Worm (Caenorhabditis elegans) whole organism, L4 larva: ENCODE measurements around the gene ZK816.3.

Experiments used
- Y48G9A.11 ChIP-seq: fragments of 200-800 bp; sonication (Bioruptor generic); IDR thresholded peaks from 2 replicates; pipeline ENCODE4 v1.3.6; 2022; ENCODE audit warnings: missing genetic modification reagents, missing genetic modification characterization, missing compliant biosample characterization
- Y5F2A.4 ChIP-seq: fragments of 200-800 bp; sonication (Bioruptor generic); optimal IDR thresholded peaks from 2 replicates; lab custom pipeline; 2018; ENCODE audit warnings: mild to moderate bottlenecking, missing genetic modification characterization, missing compliant biosample characterization
- Y75B8A.6 ChIP-seq: fragments of 200-800 bp; sonication (Bioruptor generic); IDR thresholded peaks from 2 replicates; pipeline ENCODE4 v1.3.6; 2022; ENCODE audit warnings: missing genetic modification reagents, missing genetic modification characterization, missing compliant biosample characterization
- ZK337.2 ChIP-seq: fragments of 200-800 bp; sonication (Bioruptor generic); IDR thresholded peaks from 2 replicates; pipeline ENCODE4 v1.3.6; 2022; ENCODE audit warnings: missing genetic modification reagents, missing genetic modification characterization, missing compliant biosample characterization
- aha-1 ChIP-seq: fragments of 150-350 bp; peaks from one replicate; lab custom pipeline; 2014; ENCODE audit warnings: missing biosample characterization, missing genetic modification characterization
- ama-1 ChIP-seq: fragments of 150-350 bp; optimal IDR thresholded peaks from 2 replicates; lab custom pipeline; 2014; ENCODE audit warnings: inconsistent platforms, mixed read lengths
- arid-1 ChIP-seq: fragments of 200-800 bp; sonication (Bioruptor generic); conservative IDR thresholded peaks from 2 replicates; pipeline ENCODE4 v1.3.6; 2022; ENCODE audit warnings: missing genetic modification reagents, missing genetic modification characterization, missing compliant biosample characterization
- ceh-82 ChIP-seq: sonication (generic microtip); optimal IDR thresholded peaks from 2 replicates; lab custom pipeline; 2017; ENCODE audit warnings: missing biosample characterization, missing genetic modification characterization
- ces-1 ChIP-seq: fragments of 150-350 bp; sonication (generic microtip); optimal IDR thresholded peaks from 4 replicates; lab custom pipeline; 2014; ENCODE audit warnings: missing biosample characterization, missing genetic modification reagents, missing genetic modification characterization
- daf-12 ChIP-seq: fragments of 150-350 bp; optimal IDR thresholded peaks from 2 replicates; lab custom pipeline; 2014; ENCODE audit warnings: missing biosample characterization, missing genetic modification reagents, missing genetic modification characterization
- daf-19 ChIP-seq: fragments of 200-800 bp; sonication (Bioruptor generic); conservative IDR thresholded peaks from 2 replicates; pipeline ENCODE4 v1.3.6; 2022; ENCODE audit warnings: missing genetic modification characterization, missing compliant biosample characterization
- hlh-11 ChIP-seq: fragments of 200-800 bp; sonication (Bioruptor generic); optimal IDR thresholded peaks from 2 replicates; lab custom pipeline; 2018; ENCODE audit warnings: mild to moderate bottlenecking, missing genetic modification characterization, missing compliant biosample characterization
- hmg-1.1 ChIP-seq: fragments of 200-800 bp; sonication (Bioruptor generic); IDR thresholded peaks from 2 replicates; pipeline ENCODE4 v1.3.6; 2022; ENCODE audit warnings: missing genetic modification reagents, missing genetic modification characterization, missing compliant biosample characterization
- jun-1 ChIP-seq: fragments of 150-350 bp; optimal IDR thresholded peaks from 2 replicates; lab custom pipeline; 2014; ENCODE audit warnings: missing biosample characterization, missing genetic modification reagents, missing genetic modification characterization
- lim-7 ChIP-seq: fragments of 200-800 bp; sonication (Bioruptor generic); IDR thresholded peaks from 2 replicates; pipeline ENCODE4 v1.3.6; 2022; ENCODE audit warnings: missing genetic modification characterization, missing compliant biosample characterization
- lin-15B ChIP-seq: fragments of 150-350 bp; sonication (generic microtip); optimal IDR thresholded peaks from 3 replicates; lab custom pipeline; 2014; ENCODE audit warnings: missing biosample characterization, missing genetic modification characterization
- lin-29 ChIP-seq: fragments of 200-800 bp; sonication (Bioruptor generic); IDR thresholded peaks from 2 replicates; pipeline ENCODE4 v1.3.6; 2022; ENCODE audit warnings: missing genetic modification reagents, missing genetic modification characterization, missing compliant biosample characterization
- lin-38 ChIP-seq: fragments of 200-800 bp; sonication (Bioruptor generic); IDR thresholded peaks from 2 replicates; pipeline ENCODE4 v1.3.6; 2022; ENCODE audit warnings: missing genetic modification reagents, missing genetic modification characterization, missing compliant biosample characterization
- madf-5 ChIP-seq, 2 experiments: fragments of 200-800 bp; sonication (Bioruptor generic); IDR thresholded peaks; 2 replicates each; pipeline ENCODE4 v1.3.6; 2022; ENCODE audit warnings: missing compliant biosample characterization in 2 of 2, missing genetic modification characterization in 2 of 2
- madf-9 ChIP-seq: fragments of 200-800 bp; sonication (Bioruptor generic); conservative IDR thresholded peaks from 2 replicates; pipeline ENCODE4 v1.3.6; 2022; ENCODE audit warnings: missing genetic modification reagents, missing genetic modification characterization, missing compliant biosample characterization
- mdl-1 ChIP-seq, 2 experiments: fragments of 150-350 bp in 1 of 2; sonication (generic microtip) in 1 of 2; optimal IDR thresholded peaks; 2 replicates each; lab custom pipeline; 2014 to 2017; ENCODE audit warnings: missing biosample characterization in 2 of 2, missing genetic modification characterization in 2 of 2
- mes-2 ChIP-seq: sonication (generic microtip); optimal IDR thresholded peaks from 2 replicates; lab custom pipeline; 2016; ENCODE audit warnings: missing genotype, mild to moderate bottlenecking, missing genetic modification characterization, missing compliant biosample characterization; ENCODE audit not compliant: poor library complexity, severe bottlenecking
- mxl-2 ChIP-seq: fragments of 200-800 bp; sonication (Bioruptor generic); conservative IDR thresholded peaks from 2 replicates; pipeline ENCODE4 v1.3.6; 2022; ENCODE audit warnings: missing genetic modification reagents, missing genetic modification characterization, missing compliant biosample characterization
- nhr-10 ChIP-seq: fragments of 150-350 bp; optimal IDR thresholded peaks from 2 replicates; lab custom pipeline; 2014; ENCODE audit warnings: missing biosample characterization, missing genetic modification characterization
- nhr-237 ChIP-seq: sonication (generic microtip); optimal IDR thresholded peaks from 2 replicates; lab custom pipeline; 2017; ENCODE audit warnings: missing biosample characterization, missing genetic modification characterization
- nhr-25 ChIP-seq: sonication (generic microtip); optimal IDR thresholded peaks from 2 replicates; lab custom pipeline; 2017; ENCODE audit warnings: missing genetic modification characterization, mild to moderate bottlenecking, missing compliant biosample characterization, antibody characterized with exemption, moderate library complexity, borderline replicate concordance; ENCODE audit not compliant: insufficient read depth
- php-3 ChIP-seq: fragments of 200-800 bp; sonication (Bioruptor generic); IDR thresholded peaks from 2 replicates; pipeline ENCODE4 v1.3.6; 2022; ENCODE audit warnings: missing genetic modification reagents, missing genetic modification characterization, missing compliant biosample characterization
- rbr-2 ChIP-seq: sonication (generic microtip); optimal IDR thresholded peaks from 2 replicates; lab custom pipeline; 2016; ENCODE audit warnings: missing genotype, missing genetic modification characterization, missing compliant biosample characterization
- set-16 ChIP-seq: fragments of 200-800 bp; sonication (Bioruptor generic); IDR thresholded peaks from 2 replicates; pipeline ENCODE4 v1.3.6; 2022; ENCODE audit warnings: missing genetic modification reagents, missing genetic modification characterization, missing compliant biosample characterization
- skn-1 ChIP-seq: fragments of 150-350 bp; optimal IDR thresholded peaks from 2 replicates; lab custom pipeline; 2014; ENCODE audit warnings: missing biosample characterization, missing genetic modification characterization
- snpc-4 ChIP-seq: fragments of 150-350 bp; optimal IDR thresholded peaks from 2 replicates; lab custom pipeline; 2014; ENCODE audit warnings: missing biosample characterization, missing genetic modification characterization
- spr-1 ChIP-seq: sonication (generic microtip); optimal IDR thresholded peaks from 2 replicates; lab custom pipeline; 2016; ENCODE audit warnings: mild to moderate bottlenecking, missing genetic modification characterization, missing compliant biosample characterization
- unc-39 ChIP-seq: sonication (generic microtip); optimal IDR thresholded peaks from 2 replicates; lab custom pipeline; 2017; ENCODE audit warnings: missing biosample characterization, missing genetic modification characterization
- unc-62 ChIP-seq, 3 experiments: fragments of 150-350 bp in 1 of 3; sonication (generic microtip); optimal IDR thresholded peaks in 2 of 3; peaks in 1 of 3; 1 replicate in 1 of 3; 2 replicates in 2 of 3; lab custom pipeline; 2014 to 2017; ENCODE audit warnings: missing biosample characterization in 3 of 3, missing genetic modification characterization in 3 of 3, missing genetic modification reagents in 3 of 3, missing genotype in 1 of 3
- ztf-7 ChIP-seq: fragments of 150-350 bp; optimal IDR thresholded peaks from 2 replicates; lab custom pipeline; 2014; ENCODE audit warnings: missing biosample characterization, missing genetic modification characterization

ZK816.3 gene

DNA sequence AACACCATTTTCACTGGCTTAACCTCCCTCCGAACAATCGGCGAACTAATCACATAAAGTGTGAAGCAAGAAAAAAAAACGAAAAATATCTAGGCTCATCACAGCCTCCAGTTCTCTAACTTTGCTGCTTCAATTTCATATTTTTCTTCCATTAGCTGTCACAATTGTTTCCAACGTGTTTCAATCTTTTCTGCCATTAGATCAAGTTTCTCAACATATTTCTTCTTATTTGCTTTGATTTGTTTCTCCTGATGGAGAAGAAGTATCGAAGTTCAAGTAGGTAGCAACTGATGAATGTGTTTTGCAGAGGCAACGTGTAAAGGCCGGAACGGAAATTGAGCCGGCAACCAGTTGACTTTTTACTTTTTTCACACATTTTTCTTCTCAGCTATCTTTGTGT, 32.0 kb downstream of the ZK816.3 start, which contains the start of gene ZK563.7:
Gene ZK563.7, plus strand, starts transcription at position 301 of the 400 bp plus-strand sequence.
- TF ChIP-seq mdl-1 (tag; optimal IDR thresholded peaks at IDR 0.05; lab: Kevin White, UChicago) (no peak), unc-39 (tag; lab: Kevin White, UChicago) (no peak), ztf-7 (tag; lab: Kevin White, UChicago) (no peak), lim-7 (GFP tag; lab: Robert Waterston, UW) (no peak), ama-1 (lab: Kevin White, UChicago) (no peak), Y75B8A.6 (GFP tag; lab: Robert Waterston, UW) (no peak), Y48G9A.11 (GFP tag; lab: Robert Waterston, UW) (no peak), spr-1 (tag; lab: Kevin White, UChicago) (no peak), nhr-10 (tag; lab: Kevin White, UChicago) (no peak), madf-5 (GFP tag; IDR thresholded peaks at IDR 0.05; lab: Robert Waterston, UW) (no peak), daf-12 (no peak), snpc-4 (tag; lab: Kevin White, UChicago) (no peak), unc-62 (GFP tag; optimal IDR thresholded peaks at IDR 0.05 in 1 of 2; lab: Kevin White, UChicago) (no peak), unc-62 (tag; optimal IDR thresholded peaks at IDR 0.05; lab: Kevin White, UChicago) (no peak), nhr-25 (tag; lab: Kevin White, UChicago) (no peak), lin-38 (GFP tag; lab: Robert Waterston, UW) (no peak), jun-1 (tag; lab: Kevin White, UChicago) (no peak), php-3 (GFP tag; lab: Robert Waterston, UW) (no peak), skn-1 (tag; lab: Kevin White, UChicago) (no peak), hmg-1.1 (GFP tag; lab: Robert Waterston, UW) (no peak), arid-1 (no peak)

DNA sequence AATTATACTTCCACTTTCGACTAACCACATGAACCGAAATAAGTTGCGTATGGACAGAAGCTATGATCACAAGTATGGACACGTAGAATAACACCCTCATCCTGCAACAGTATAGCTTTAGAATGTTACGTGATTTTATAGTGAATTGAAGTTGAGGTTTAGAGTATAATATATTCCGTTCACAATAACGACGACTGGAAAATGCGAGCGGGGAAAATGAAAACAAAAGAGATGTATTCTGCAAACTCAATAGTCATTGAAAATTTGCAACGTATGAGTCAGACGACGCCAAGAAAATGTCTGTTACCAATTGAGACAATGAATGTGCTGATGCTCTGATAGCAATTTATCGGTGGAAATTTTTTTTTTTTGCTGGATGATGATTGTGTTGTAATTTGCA, 37.2 kb downstream of the ZK816.3 start, which contains the start of gene acp-1:
Gene acp-1, minus strand, starts transcription at position 101 of the 400 bp plus-strand sequence.
- TF ChIP-seq daf-19 (GFP tag; lab: Robert Waterston, UW): no peak
- TF ChIP-seq madf-9: no peak
- no peak for TF ChIP-seq hlh-11 (tag; lab: Kevin White, UChicago)
- peak in 1 of 2 experiments; percentile 43 for TF ChIP-seq unc-62 (GFP tag; optimal IDR thresholded peaks at IDR 0.05 in 1 of 2; lab: Kevin White, UChicago)
- TF ChIP-seq unc-62 (tag; optimal IDR thresholded peaks at IDR 0.05; lab: Kevin White, UChicago): no peak
- no peak for TF ChIP-seq jun-1 (tag; lab: Kevin White, UChicago)
- no peak for TF ChIP-seq ceh-82 (tag; lab: Kevin White, UChicago)
- TF ChIP-seq lin-29: no peak
- TF ChIP-seq, all 104 proteins: peak for 1

DNA sequence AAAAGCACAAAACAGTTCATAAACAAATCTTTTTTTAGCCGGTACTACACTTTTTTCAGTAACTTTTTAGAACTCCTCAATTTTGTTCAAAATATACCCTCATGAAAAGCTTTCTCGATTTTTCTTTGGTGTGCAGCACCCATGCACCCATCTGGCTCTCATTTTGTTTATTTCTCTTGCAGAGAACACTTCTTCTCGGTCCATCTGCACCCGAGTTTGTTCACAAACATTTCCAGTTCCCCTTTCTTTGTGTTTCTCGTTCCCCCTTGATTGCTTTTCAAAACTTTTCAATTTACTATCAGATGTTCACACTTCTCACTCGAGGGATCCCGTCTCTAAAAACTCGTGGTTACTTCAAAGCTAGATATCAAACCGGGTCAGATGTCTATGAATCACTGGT, 45.4 kb downstream of the ZK816.3 start, which contains the start of gene slcf-2:
Gene slcf-2, plus strand, starts transcription at position 301 of the 400 bp plus-strand sequence.
- TF ChIP-seq mes-2 (no peak), Y5F2A.4 (GFP tag; lab: Kevin White, UChicago) (no peak), rbr-2 (tag; lab: Kevin White, UChicago) (no peak), ces-1 (GFP tag; lab: Kevin White, UChicago) (no peak), lim-7 (GFP tag; lab: Robert Waterston, UW) (no peak), ZK337.2 (no peak), nhr-237 (tag; lab: Kevin White, UChicago) (no peak), set-16 (GFP tag; lab: Robert Waterston, UW) (no peak), mxl-2 (GFP tag; lab: Robert Waterston, UW) (no peak), lin-15B (tag; lab: Kevin White, UChicago) (no peak)

DNA sequence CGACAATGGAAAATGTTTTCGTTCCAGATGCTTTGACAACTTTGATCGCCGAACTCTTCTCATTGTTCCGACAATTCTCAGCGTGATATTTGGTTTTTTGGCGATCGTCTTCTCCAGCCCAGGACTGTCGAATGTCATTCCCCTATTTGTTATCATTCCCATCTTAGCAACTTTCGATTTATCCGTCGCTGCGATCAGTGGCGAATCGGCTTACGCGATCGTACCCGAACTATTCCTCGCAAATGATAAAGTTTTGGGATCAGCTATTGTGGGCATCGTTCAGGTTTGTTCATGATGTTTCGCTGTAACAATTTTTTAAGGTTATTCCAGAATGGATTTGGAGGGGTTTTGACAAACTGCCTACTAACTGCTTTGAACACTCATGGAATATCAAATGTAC, 48.5 kb downstream of the ZK816.3 start:
- no peak for TF ChIP-seq lin-29
- peak; percentile 29 for TF ChIP-seq aha-1
